Worm (Caenorhabditis elegans) whole organism, young adult: Measurements from ENCODE around the gene F56D6.8.

ENCODE experiments used
- madf-8 ChIP-seq: fragments of 200-800 bp; sonication (Bioruptor generic); conservative IDR thresholded peaks from 2 replicates; pipeline ENCODE4 v1.3.6; 2022; ENCODE audit warnings: missing genetic modification reagents, missing genetic modification characterization, missing compliant biosample characterization
- ztf-18 ChIP-seq: sonication (generic microtip); optimal IDR thresholded peaks from 2 replicates; lab custom pipeline; 2016; ENCODE audit warnings: missing genotype, mild to moderate bottlenecking, missing genetic modification characterization, missing compliant biosample characterization
- ztf-22 ChIP-seq: fragments of 200-800 bp; sonication (Bioruptor generic); optimal IDR thresholded peaks from 2 replicates; lab custom pipeline; 2018; ENCODE audit warnings: mild to moderate bottlenecking, missing genetic modification characterization, moderate library complexity, missing compliant biosample characterization

DNA sequence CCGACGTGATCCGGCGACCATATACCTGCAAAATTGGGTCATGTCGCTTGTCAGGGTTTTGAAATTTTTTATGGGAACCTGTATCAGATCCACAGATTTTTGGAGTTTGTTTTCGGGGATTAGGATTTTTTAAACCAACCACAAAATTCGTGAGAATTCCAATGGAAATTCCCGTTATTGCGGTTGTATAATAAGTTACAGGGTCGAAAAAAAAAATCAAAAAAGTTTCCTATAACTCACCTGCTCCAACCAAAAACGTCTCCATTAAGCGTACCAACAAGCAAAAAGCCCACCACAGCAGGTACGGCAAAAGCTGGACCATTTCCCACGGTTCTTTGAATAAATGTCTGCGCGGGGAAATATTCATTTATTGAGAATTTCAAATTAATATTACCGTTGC, 31.3 kb downstream of the F56D6.8 start:
- TF ChIP-seq ztf-18 (tag; lab: Kevin White, UChicago), result no peak
- TF ChIP-seq madf-8 (GFP tag; lab: Robert Waterston, UW), result no peak
- no peak for TF ChIP-seq ztf-22 (GFP tag; lab: Kevin White, UChicago)
